Worm (Caenorhabditis elegans) whole organism, young adult: ENCODE results near the gene srg-39.

Experiments
- B0035.1 ChIP-seq: sonication (generic microtip); optimal IDR thresholded peaks from 2 replicates; lab custom pipeline; 2016; ENCODE audit warnings: missing genetic modification characterization, mild to moderate bottlenecking, missing compliant biosample characterization, missing genotype, missing genetic modification reagents
- B0261.1 ChIP-seq: sonication (generic microtip); optimal IDR thresholded peaks from 2 replicates; lab custom pipeline; 2016; ENCODE audit warnings: mild to moderate bottlenecking, missing genetic modification characterization, moderate library complexity, missing compliant biosample characterization
- D2030.7 ChIP-seq: fragments of 200-800 bp; sonication (Bioruptor generic); IDR thresholded peaks from 2 replicates; pipeline ENCODE4 v1.3.6; 2022; ENCODE audit warnings: missing genetic modification reagents, missing genetic modification characterization, missing compliant biosample characterization
- F22D6.2 ChIP-seq: sonication (generic microtip); optimal IDR thresholded peaks from 2 replicates; lab custom pipeline; 2016; ENCODE audit warnings: mild to moderate bottlenecking, missing genetic modification characterization, missing compliant biosample characterization
- F33H1.4 ChIP-seq: fragments of 200-800 bp; sonication (Bioruptor generic); IDR thresholded peaks from 2 replicates; pipeline ENCODE4 v1.3.6; 2022; ENCODE audit warnings: missing genetic modification reagents, missing genetic modification characterization, missing compliant biosample characterization
- K11D2.4 ChIP-seq: fragments of 200-800 bp; sonication (Bioruptor generic); IDR thresholded peaks from 2 replicates; pipeline ENCODE4 v1.3.6; 2022; ENCODE audit warnings: missing genetic modification reagents, missing genetic modification characterization, missing compliant biosample characterization
- K12H6.12 ChIP-seq: fragments of 200-800 bp; sonication (Bioruptor generic); optimal IDR thresholded peaks from 2 replicates; lab custom pipeline; 2018; ENCODE audit warnings: mild to moderate bottlenecking, missing genetic modification characterization, missing compliant biosample characterization
- T26A5.8 ChIP-seq: sonication (generic microtip); optimal IDR thresholded peaks from 2 replicates; lab custom pipeline; 2016; ENCODE audit warnings: missing genetic modification characterization, missing compliant biosample characterization
- Y67H2A.10 ChIP-seq: fragments of 200-800 bp; sonication (Bioruptor generic); conservative IDR thresholded peaks from 2 replicates; pipeline ENCODE4 v1.3.6; 2022; ENCODE audit warnings: missing genetic modification reagents, missing genetic modification characterization, missing compliant biosample characterization
- ZK185.1 ChIP-seq: sonication (generic microtip); optimal IDR thresholded peaks from 2 replicates; lab custom pipeline; 2016; ENCODE audit warnings: mild to moderate bottlenecking, missing genetic modification characterization, missing compliant biosample characterization; ENCODE audit not compliant: poor library complexity, severe bottlenecking
- ama-1 ChIP-seq, 3 experiments: fragments of 150-350 bp in 1 of 3; sonication (generic microtip) in 2 of 3; optimal IDR thresholded peaks; 2 replicates each; lab custom pipeline; 2014 to 2018; ENCODE audit warnings: missing biosample characterization in 2 of 3, missing genetic modification characterization in 2 of 3, missing genetic modification reagents in 2 of 3
- attf-3 ChIP-seq: fragments of 200-800 bp; sonication (Bioruptor generic); conservative IDR thresholded peaks from 2 replicates; pipeline ENCODE4 v1.3.6; 2022; ENCODE audit warnings: missing genetic modification reagents, missing genetic modification characterization, missing compliant biosample characterization
- attf-6 ChIP-seq: fragments of 200-800 bp; sonication (Bioruptor generic); IDR thresholded peaks from 2 replicates; pipeline ENCODE4 v1.3.6; 2022; ENCODE audit warnings: missing genetic modification reagents, missing genetic modification characterization, missing compliant biosample characterization
- bed-2 ChIP-seq: fragments of 200-800 bp; sonication (Bioruptor generic); IDR thresholded peaks from 2 replicates; pipeline ENCODE4 v1.3.6; 2022; ENCODE audit warnings: missing genetic modification reagents, missing genetic modification characterization, missing compliant biosample characterization
- ccch-3 ChIP-seq: fragments of 200-800 bp; sonication (Bioruptor generic); optimal IDR thresholded peaks from 2 replicates; lab custom pipeline; 2018; ENCODE audit warnings: mild to moderate bottlenecking, missing genetic modification characterization, missing compliant biosample characterization
- cebp-1 ChIP-seq, 2 experiments: fragments of 200-800 bp in 1 of 2; sonication (Bioruptor generic) in 1 of 2; sonication (generic microtip) in 1 of 2; IDR thresholded peaks in 1 of 2; optimal IDR thresholded peaks in 1 of 2; 2 replicates each; pipeline versions ENCODE4 v1.3.6 to Lab custom; 2017 to 2022; ENCODE audit warnings: missing compliant biosample characterization in 2 of 2, missing genetic modification characterization in 2 of 2, mild to moderate bottlenecking in 1 of 2, missing genetic modification reagents in 1 of 2, moderate library complexity in 1 of 2
- ceh-100 ChIP-seq: fragments of 200-800 bp; sonication (Bioruptor generic); IDR thresholded peaks from 2 replicates; pipeline ENCODE4 v1.3.6; 2022; ENCODE audit warnings: missing genetic modification reagents, missing genetic modification characterization, missing compliant biosample characterization
- die-1 ChIP-seq: sonication (generic microtip); optimal IDR thresholded peaks from 2 replicates; lab custom pipeline; 2016; ENCODE audit warnings: missing genotype, mild to moderate bottlenecking, missing genetic modification characterization, missing compliant biosample characterization
- dox-1 ChIP-seq: fragments of 200-800 bp; sonication (Bioruptor generic); IDR thresholded peaks from 2 replicates; pipeline ENCODE4 v1.3.6; 2022; ENCODE audit warnings: missing genetic modification reagents, missing genetic modification characterization, missing compliant biosample characterization
- dpff-1 ChIP-seq: sonication (generic microtip); optimal IDR thresholded peaks from 2 replicates; lab custom pipeline; 2017; ENCODE audit warnings: mild to moderate bottlenecking, missing genetic modification characterization, missing compliant biosample characterization
- dpl-1 ChIP-seq: fragments of 150-350 bp; optimal IDR thresholded peaks from 2 replicates; lab custom pipeline; 2014; ENCODE audit warnings: missing biosample characterization, missing genetic modification reagents, missing genetic modification characterization
- egrh-3 ChIP-seq: fragments of 200-800 bp; sonication (Bioruptor generic); IDR thresholded peaks from 2 replicates; pipeline ENCODE4 v1.3.6; 2022; ENCODE audit warnings: missing genetic modification reagents, missing genetic modification characterization, missing compliant biosample characterization
- ekl-4 ChIP-seq: fragments of 200-800 bp; sonication (Bioruptor generic); IDR thresholded peaks from 2 replicates; pipeline ENCODE4 v1.3.6; 2022; ENCODE audit warnings: missing genetic modification reagents, missing genetic modification characterization, missing compliant biosample characterization
- ets-4 ChIP-seq: fragments of 200-800 bp; sonication (Bioruptor generic); optimal IDR thresholded peaks from 2 replicates; lab custom pipeline; 2018; ENCODE audit warnings: mild to moderate bottlenecking, missing genetic modification characterization, missing compliant biosample characterization
- fkh-3 ChIP-seq: sonication (generic microtip); optimal IDR thresholded peaks from 2 replicates; lab custom pipeline; 2016; ENCODE audit warnings: mild to moderate bottlenecking, missing genetic modification characterization, missing compliant biosample characterization
- gei-17 ChIP-seq: fragments of 200-800 bp; sonication (Bioruptor generic); optimal IDR thresholded peaks from 2 replicates; lab custom pipeline; 2018; ENCODE audit warnings: mild to moderate bottlenecking, missing genetic modification characterization, missing compliant biosample characterization
- hmg-1.2 ChIP-seq: fragments of 200-800 bp; sonication (Bioruptor generic); IDR thresholded peaks from 2 replicates; pipeline ENCODE4 v1.3.6; 2022; ENCODE audit warnings: missing genetic modification reagents, missing genetic modification characterization, missing compliant biosample characterization
- hsf-1 ChIP-seq: fragments of 200-800 bp; sonication (Bioruptor generic); IDR thresholded peaks from 2 replicates; pipeline ENCODE4 v1.3.6; 2022; ENCODE audit warnings: missing genetic modification reagents, missing genetic modification characterization, missing compliant biosample characterization
- lin-35 ChIP-seq, 3 experiments: fragments of 150-350 bp in 2 of 3; sonication (generic microtip) in 1 of 3; optimal IDR thresholded peaks; 2 replicates each; lab custom pipeline; 2014 to 2018; ENCODE audit warnings: missing biosample characterization in 3 of 3, missing genetic modification characterization in 3 of 3, missing genetic modification reagents in 3 of 3
- madf-3 ChIP-seq: fragments of 200-800 bp; sonication (Bioruptor generic); IDR thresholded peaks from 2 replicates; pipeline ENCODE4 v1.3.6; 2022; ENCODE audit warnings: missing genetic modification reagents, missing genetic modification characterization, missing compliant biosample characterization
- madf-6 ChIP-seq: fragments of 200-800 bp; sonication (Bioruptor generic); IDR thresholded peaks from 2 replicates; pipeline ENCODE4 v1.3.6; 2022; ENCODE audit warnings: missing genetic modification reagents, missing genetic modification characterization, missing compliant biosample characterization
- mel-28 ChIP-seq: sonication (generic microtip); optimal IDR thresholded peaks from 2 replicates; lab custom pipeline; 2016; ENCODE audit warnings: borderline replicate concordance, mild to moderate bottlenecking, missing genetic modification characterization, missing compliant biosample characterization
- mes-4 ChIP-seq: sonication (generic microtip); optimal IDR thresholded peaks from 2 replicates; lab custom pipeline; 2016; ENCODE audit warnings: missing genotype, missing genetic modification characterization, missing compliant biosample characterization
- nfya-2 ChIP-seq: fragments of 200-800 bp; sonication (Bioruptor generic); IDR thresholded peaks from 2 replicates; pipeline ENCODE4 v1.3.6; 2022; ENCODE audit warnings: missing genetic modification reagents, missing genetic modification characterization, missing compliant biosample characterization
- nhr-120 ChIP-seq: fragments of 200-800 bp; sonication (Bioruptor generic); IDR thresholded peaks from 2 replicates; pipeline ENCODE4 v1.3.6; 2022; ENCODE audit warnings: missing genetic modification characterization, missing compliant biosample characterization
- nhr-80 ChIP-seq: sonication (generic microtip); optimal IDR thresholded peaks from 2 replicates; lab custom pipeline; 2016; ENCODE audit warnings: missing genetic modification characterization, missing compliant biosample characterization
- pbrm-1 ChIP-seq: fragments of 200-800 bp; sonication (Bioruptor generic); IDR thresholded peaks from 2 replicates; pipeline ENCODE4 v1.3.6; 2022; ENCODE audit warnings: missing genetic modification reagents, missing genetic modification characterization, missing compliant biosample characterization
- rec-8 ChIP-seq, 2 experiments: sonication (generic microtip); optimal IDR thresholded peaks; 2 replicates each; lab custom pipeline; 2016; ENCODE audit warnings: mild to moderate bottlenecking in 2 of 2, missing genetic modification characterization in 2 of 2, missing genetic modification reagents in 2 of 2, missing genotype in 2 of 2, missing biosample characterization in 1 of 2, missing compliant biosample characterization in 1 of 2, moderate library complexity in 1 of 2
- sea-2 ChIP-seq: fragments of 200-800 bp; sonication (Bioruptor generic); IDR thresholded peaks from 2 replicates; pipeline ENCODE4 v1.3.6; 2022; ENCODE audit warnings: missing genetic modification characterization, missing compliant biosample characterization
- snpc-1.3 ChIP-seq: sonication (generic microtip); optimal IDR thresholded peaks from 2 replicates; lab custom pipeline; 2017; ENCODE audit warnings: missing genetic modification characterization, mild to moderate bottlenecking, missing compliant biosample characterization, antibody characterized with exemption, moderate library complexity, missing genotype, missing genetic modification reagents; ENCODE audit not compliant: insufficient read depth
- snpc-3.4 ChIP-seq: sonication (generic microtip); optimal IDR thresholded peaks from 2 replicates; lab custom pipeline; 2017; ENCODE audit warnings: missing genetic modification characterization, mild to moderate bottlenecking, missing compliant biosample characterization, antibody characterized with exemption, moderate library complexity, missing genotype, missing genetic modification reagents
- tbp1 ChIP-seq: fragments of 200-800 bp; sonication (Bioruptor generic); optimal IDR thresholded peaks from 2 replicates; lab custom pipeline; 2018; ENCODE audit warnings: mild to moderate bottlenecking, missing genetic modification characterization, missing compliant biosample characterization
- tbx-9 ChIP-seq: sonication (generic microtip); optimal IDR thresholded peaks from 2 replicates; lab custom pipeline; 2016; ENCODE audit warnings: borderline replicate concordance, missing genetic modification characterization, inconsistent platforms, missing compliant biosample characterization
- unc-130 ChIP-seq: sonication (generic microtip); optimal IDR thresholded peaks from 2 replicates; lab custom pipeline; 2016; ENCODE audit warnings: missing genetic modification reagents, missing genetic modification characterization, missing compliant biosample characterization
- xnd-1 ChIP-seq: sonication (generic microtip); optimal IDR thresholded peaks from 2 replicates; lab custom pipeline; 2016; ENCODE audit warnings: missing genotype, missing genetic modification reagents, missing genetic modification characterization, missing compliant biosample characterization
- zfh-2 ChIP-seq: fragments of 200-800 bp; sonication (Bioruptor generic); conservative IDR thresholded peaks from 2 replicates; pipeline ENCODE4 v1.3.6; 2022; ENCODE audit warnings: missing genetic modification reagents, missing genetic modification characterization, missing compliant biosample characterization
- ztf-18 ChIP-seq: sonication (generic microtip); optimal IDR thresholded peaks from 2 replicates; lab custom pipeline; 2016; ENCODE audit warnings: missing genotype, mild to moderate bottlenecking, missing genetic modification characterization, missing compliant biosample characterization
- ztf-3 ChIP-seq: fragments of 200-800 bp; sonication (Bioruptor generic); optimal IDR thresholded peaks from 2 replicates; lab custom pipeline; 2018; ENCODE audit warnings: mild to moderate bottlenecking, missing genetic modification characterization, missing compliant biosample characterization

srg-39 gene

ce11 chrV:11119294-11119755 lies 32.9 kb downstream of the srg-39 start, which contains the start of gene scb-1 (continued):
- TF ChIP-seq F33H1.4 (GFP tag; lab: Robert Waterston, UW): no peak
- peak; percentile 72 for TF ChIP-seq dpff-1
- TF ChIP-seq dox-1 (GFP tag; lab: Robert Waterston, UW): no peak
- no peak for TF ChIP-seq F22D6.2 (tag; lab: Kevin White, UChicago)
- TF ChIP-seq tbp1 (GFP tag; lab: Kevin White, UChicago): no peak
- TF ChIP-seq sea-2 (GFP tag; lab: Robert Waterston, UW): no peak
- TF ChIP-seq K11D2.4 (GFP tag; lab: Robert Waterston, UW): no peak
- TF ChIP-seq B0261.1 (tag; lab: Kevin White, UChicago): no peak
- no peak for TF ChIP-seq gei-17 (GFP tag; lab: Kevin White, UChicago)
- TF ChIP-seq bed-2: no peak
- no peak for TF ChIP-seq rec-8 (tag; optimal IDR thresholded peaks at IDR 0.05; lab: Kevin White, UChicago)
- no peak for TF ChIP-seq unc-130 (GFP tag; lab: Kevin White, UChicago)
- no peak for TF ChIP-seq T26A5.8
- TF ChIP-seq ceh-100: no peak
- no peak for TF ChIP-seq mel-28 (tag; lab: Kevin White, UChicago)
- TF ChIP-seq nfya-2 (GFP tag; lab: Robert Waterston, UW): no peak
- no peak for TF ChIP-seq Y67H2A.10 (GFP tag; lab: Robert Waterston, UW)
- TF ChIP-seq ama-1 (optimal IDR thresholded peaks at IDR 0.05; lab: Kevin White, UChicago): peak; percentile 71
- TF ChIP-seq ama-1 (GFP tag; optimal IDR thresholded peaks at IDR 0.05; lab: Kevin White, UChicago): no peak
- no peak for TF ChIP-seq ekl-4 (GFP tag; lab: Robert Waterston, UW)
- no peak for TF ChIP-seq attf-6 (GFP tag; lab: Robert Waterston, UW)
- no peak for TF ChIP-seq mes-4
- TF ChIP-seq madf-6: no peak
- no peak for TF ChIP-seq snpc-1.3 (tag; lab: Kevin White, UChicago)
- no peak for TF ChIP-seq attf-3 (GFP tag; lab: Robert Waterston, UW)
- no peak for TF ChIP-seq B0035.1 (tag; lab: Kevin White, UChicago)
- peak; percentile 16 for TF ChIP-seq snpc-3.4 (tag; lab: Kevin White, UChicago)
- no peak for TF ChIP-seq tbx-9 (tag; lab: Kevin White, UChicago)
- TF ChIP-seq pbrm-1 (GFP tag; lab: Robert Waterston, UW): peak; percentile 8; the same call in 1 of the 2 replicates
- TF ChIP-seq D2030.7 (GFP tag; lab: Robert Waterston, UW): no peak
- no peak for TF ChIP-seq dpl-1 (GFP tag; lab: Kevin White, UChicago)
- no peak for TF ChIP-seq xnd-1 (tag; lab: Kevin White, UChicago)
- no peak for TF ChIP-seq zfh-2 (GFP tag; lab: Robert Waterston, UW)
- TF ChIP-seq egrh-3 (GFP tag; lab: Robert Waterston, UW): no peak
- no peak for TF ChIP-seq lin-35 (GFP tag; optimal IDR thresholded peaks at IDR 0.05; lab: Kevin White, UChicago)
- no peak for TF ChIP-seq fkh-3 (tag; lab: Kevin White, UChicago)
- TF ChIP-seq hmg-1.2 (GFP tag; lab: Robert Waterston, UW): no peak
- TF ChIP-seq hsf-1: no peak
- TF ChIP-seq nhr-120 (GFP tag; lab: Robert Waterston, UW): no peak
- TF ChIP-seq die-1: no peak
- no peak for TF ChIP-seq ZK185.1 (tag; lab: Kevin White, UChicago)
- TF ChIP-seq ztf-3: no peak
- no peak for TF ChIP-seq nhr-80
- TF ChIP-seq K12H6.12 (tag; lab: Kevin White, UChicago): no peak
- TF ChIP-seq ccch-3 (GFP tag; lab: Kevin White, UChicago): no peak
- TF ChIP-seq cebp-1 (GFP tag; IDR thresholded peaks at IDR 0.05; lab: Robert Waterston, UW): no peak
- no peak for TF ChIP-seq cebp-1 (tag; optimal IDR thresholded peaks at IDR 0.05; lab: Kevin White, UChicago)
- no peak for TF ChIP-seq ztf-18
- 0 out of 2 replicates have a peak, but pooled peaks have one; percentile 48 for TF ChIP-seq madf-3 (GFP tag; lab: Robert Waterston, UW)
- TF ChIP-seq ets-4 (GFP tag; lab: Kevin White, UChicago): no peak
